Fruit fly (Drosophila melanogaster) whole organism, embryonic: ENCODE measurements around the gene Kr-h2.

Source experiments
- Adf1 ChIP-seq: fragments of 200-800 bp; sonication (Bioruptor generic); IDR thresholded peaks from 2 replicates; pipeline ENCODE4 v1.3.6; 2022; ENCODE audit warnings: missing biosample characterization, missing genetic modification characterization
- CG10462 ChIP-seq: fragments of 200-800 bp; sonication (Bioruptor generic); optimal IDR thresholded peaks from 2 replicates; lab custom pipeline; 2016; ENCODE audit warnings: missing biosample characterization, missing genetic modification characterization
- CG10654 ChIP-seq: fragments of 200-800 bp; sonication (Bioruptor generic); optimal IDR thresholded peaks from 2 replicates; lab custom pipeline; 2016; ENCODE audit warnings: missing biosample characterization, missing genetic modification characterization
- CG14710 ChIP-seq: fragments of 200-800 bp; sonication (Bioruptor generic); optimal IDR thresholded peaks from 3 replicates; lab custom pipeline; 2019; ENCODE audit warnings: missing biosample characterization, mild to moderate bottlenecking, missing genetic modification characterization, moderate library complexity
- CG15514 ChIP-seq: fragments of 200-800 bp; sonication (Bioruptor generic); optimal IDR thresholded peaks from 3 replicates; lab custom pipeline; 2017; ENCODE audit warnings: missing biosample characterization, missing genetic modification characterization, mild to moderate bottlenecking, moderate library complexity, missing genetic modification reagents
- CG15601 ChIP-seq: fragments of 200-800 bp; sonication (Bioruptor generic); optimal IDR thresholded peaks from 3 replicates; lab custom pipeline; 2019; ENCODE audit warnings: missing biosample characterization, mild to moderate bottlenecking, missing genetic modification characterization, moderate library complexity
- CG17186 ChIP-seq: fragments of 200-800 bp; sonication (Bioruptor generic); optimal IDR thresholded peaks from 3 replicates; lab custom pipeline; 2017; ENCODE audit warnings: missing biosample characterization, missing genetic modification reagents, missing genetic modification characterization
- CG18262 ChIP-seq: fragments of 200-800 bp; optimal IDR thresholded peaks from 3 replicates; lab custom pipeline; 2019; ENCODE audit warnings: missing biosample characterization, mild to moderate bottlenecking, missing genetic modification characterization, moderate library complexity
- CG18619 ChIP-seq: fragments of 200-800 bp; sonication (Bioruptor generic); optimal IDR thresholded peaks from 3 replicates; lab custom pipeline; 2017; ENCODE audit warnings: missing biosample characterization, mild to moderate bottlenecking, missing genetic modification characterization
- CG2678 ChIP-seq: fragments of 200-800 bp; sonication (Bioruptor generic); optimal IDR thresholded peaks from 3 replicates; lab custom pipeline; 2019; ENCODE audit warnings: missing biosample characterization, mild to moderate bottlenecking, missing genetic modification characterization, moderate library complexity
- CG31224 ChIP-seq: fragments of 200-800 bp; sonication (Bioruptor generic); IDR thresholded peaks from 2 replicates; pipeline ENCODE4 v1.3.6; 2022; ENCODE audit warnings: missing biosample characterization, missing genetic modification characterization
- CG3163 ChIP-seq: fragments of 200-800 bp; sonication (Bioruptor generic); optimal IDR thresholded peaks from 3 replicates; lab custom pipeline; 2016; ENCODE audit warnings: missing biosample characterization, missing genetic modification characterization
- CG3281 ChIP-seq: fragments of 200-800 bp; sonication (Bioruptor generic); optimal IDR thresholded peaks from 3 replicates; lab custom pipeline; 2017; ENCODE audit warnings: missing biosample characterization, mild to moderate bottlenecking, missing genetic modification characterization
- CG34224 ChIP-seq: fragments of 200-800 bp; sonication (Bioruptor generic); IDR thresholded peaks from 3 replicates; pipeline ENCODE4 v1.3.6; 2022; ENCODE audit warnings: missing biosample characterization, missing genetic modification characterization; ENCODE audit not compliant: partially characterized antibody
- CG4328 ChIP-seq: fragments of 200-800 bp; sonication (Bioruptor generic); optimal IDR thresholded peaks from 3 replicates; lab custom pipeline; 2017; ENCODE audit warnings: missing biosample characterization, missing genetic modification reagents, missing genetic modification characterization
- CG6854 ChIP-seq: fragments of 200-800 bp; sonication (Bioruptor generic); optimal IDR thresholded peaks from 3 replicates; lab custom pipeline; 2017; ENCODE audit warnings: missing biosample characterization, mild to moderate bottlenecking, missing genetic modification characterization
- CG7987 ChIP-seq: fragments of 200-800 bp; sonication (Bioruptor generic); optimal IDR thresholded peaks from 2 replicates; lab custom pipeline; 2018; ENCODE audit warnings: missing biosample characterization, mild to moderate bottlenecking, missing genetic modification characterization, moderate library complexity
- CG9797 ChIP-seq: fragments of 200-800 bp; sonication (Bioruptor generic); optimal IDR thresholded peaks from 3 replicates; lab custom pipeline; 2018; ENCODE audit warnings: missing biosample characterization, mild to moderate bottlenecking, missing genetic modification characterization
- CoRest ChIP-seq: fragments of 200-800 bp; sonication (Bioruptor generic); optimal IDR thresholded peaks from 3 replicates; lab custom pipeline; 2018; ENCODE audit warnings: missing biosample characterization, mild to moderate bottlenecking, missing genetic modification characterization, moderate library complexity
- Doc2 ChIP-seq: fragments of 200-800 bp; sonication (Bioruptor generic); IDR thresholded peaks from 2 replicates; pipeline ENCODE4 v1.3.6; 2022; ENCODE audit warnings: missing biosample characterization, missing genetic modification characterization
- HLH4C ChIP-seq: fragments of 200-800 bp; sonication (Bioruptor generic); IDR thresholded peaks from 3 replicates; pipeline ENCODE4 v1.3.6; 2022; ENCODE audit warnings: missing biosample characterization, missing genetic modification characterization; ENCODE audit not compliant: partially characterized antibody
- Hr3 ChIP-seq: fragments of 200-800 bp; sonication (Bioruptor generic); optimal IDR thresholded peaks from 3 replicates; lab custom pipeline; 2016; ENCODE audit warnings: missing biosample characterization, missing genetic modification characterization
- Hsf ChIP-seq: fragments of 200-800 bp; sonication (Bioruptor generic); optimal IDR thresholded peaks from 3 replicates; lab custom pipeline; 2016; ENCODE audit warnings: missing biosample characterization, missing genetic modification characterization
- Nf-YC ChIP-seq: fragments of 200-800 bp; optimal IDR thresholded peaks from 3 replicates; lab custom pipeline; 2019; ENCODE audit warnings: missing biosample characterization, mild to moderate bottlenecking, missing genetic modification characterization, moderate library complexity
- Ravus ChIP-seq: fragments of 200-800 bp; sonication (Bioruptor generic); IDR thresholded peaks from 2 replicates; pipeline ENCODE4 v1.3.6; 2022; ENCODE audit warnings: missing biosample characterization, missing genetic modification characterization
- Sry-β ChIP-seq: fragments of 200-800 bp; sonication (Bioruptor generic); optimal IDR thresholded peaks from 2 replicates; lab custom pipeline; 2018; ENCODE audit warnings: missing biosample characterization, mild to moderate bottlenecking, missing genetic modification characterization, moderate library complexity
- Stat92E ChIP-seq, 3 experiments: fragments of >200 bp in 2 of 3; fragments of 200-800 bp in 1 of 3; sonication (Bioruptor generic) in 1 of 3; optimal IDR thresholded peaks; 2 replicates each; lab custom pipeline; 2017 to 2019; ENCODE audit warnings: missing biosample characterization in 3 of 3, missing genetic modification characterization in 3 of 3, mild to moderate bottlenecking in 1 of 3, moderate library complexity in 1 of 3
- TFAM ChIP-seq: fragments of 200-800 bp; sonication (Bioruptor generic); optimal IDR thresholded peaks from 2 replicates; lab custom pipeline; 2017; ENCODE audit warnings: missing biosample characterization, missing genetic modification characterization, inconsistent platforms
- al ChIP-seq: fragments of 200-800 bp; sonication (Bioruptor generic); IDR thresholded peaks from 2 replicates; pipeline ENCODE4 v1.3.6; 2022; ENCODE audit warnings: missing biosample characterization, missing genetic modification characterization
- ase ChIP-seq: fragments of 200-800 bp; sonication (Bioruptor generic); IDR thresholded peaks from 3 replicates; pipeline ENCODE4 v1.3.6; 2022; ENCODE audit warnings: missing biosample characterization, missing genetic modification characterization
- croc ChIP-seq: fragments of 200-800 bp; sonication (Bioruptor generic); conservative IDR thresholded peaks from 3 replicates; pipeline ENCODE4 v1.3.6; 2022; ENCODE audit warnings: missing biosample characterization, missing genetic modification characterization
- dmrt11E ChIP-seq: fragments of 200-800 bp; sonication (Bioruptor generic); optimal IDR thresholded peaks from 3 replicates; lab custom pipeline; 2018; ENCODE audit warnings: missing biosample characterization, mild to moderate bottlenecking, missing genetic modification characterization, moderate library complexity
- dmrt99B ChIP-seq: fragments of 200-800 bp; sonication (Bioruptor generic); optimal IDR thresholded peaks from 2 replicates; lab custom pipeline; 2018; ENCODE audit warnings: missing biosample characterization, mild to moderate bottlenecking, missing genetic modification characterization, moderate library complexity
- h ChIP-seq: fragments of >200 bp; optimal IDR thresholded peaks from 2 replicates; lab custom pipeline; 2017
- hb ChIP-seq: fragments of 200-800 bp; sonication (Bioruptor generic); IDR thresholded peaks from 3 replicates; pipeline ENCODE4 v1.3.6; 2022; ENCODE audit warnings: missing biosample characterization, missing genetic modification characterization; ENCODE audit not compliant: partially characterized antibody
- jing ChIP-seq: fragments of 200-800 bp; sonication (Bioruptor generic); optimal IDR thresholded peaks from 2 replicates; lab custom pipeline; 2018; ENCODE audit warnings: missing biosample characterization, mild to moderate bottlenecking, missing genetic modification characterization
- ken ChIP-seq: fragments of 200-800 bp; sonication (Bioruptor generic); IDR thresholded peaks from 3 replicates; pipeline ENCODE4 v1.3.6; 2022; ENCODE audit warnings: missing biosample characterization, missing genetic modification characterization
- klu ChIP-seq: fragments of 200-800 bp; sonication (Bioruptor generic); IDR thresholded peaks from 2 replicates; pipeline ENCODE4 v1.3.6; 2022; ENCODE audit warnings: missing biosample characterization, missing genetic modification characterization
- maf-S ChIP-seq: fragments of 200-800 bp; sonication (Bioruptor generic); optimal IDR thresholded peaks from 2 replicates; lab custom pipeline; 2016; ENCODE audit warnings: missing biosample characterization, missing genetic modification characterization
- nerfin-2 ChIP-seq: fragments of 200-800 bp; sonication (Bioruptor generic); IDR thresholded peaks from 2 replicates; pipeline ENCODE4 v1.3.6; 2022; ENCODE audit warnings: missing biosample characterization, missing genetic modification characterization; ENCODE audit not compliant: partially characterized antibody
- oc ChIP-seq: fragments of 200-800 bp; sonication (Bioruptor generic); optimal IDR thresholded peaks from 2 replicates; lab custom pipeline; 2018; ENCODE audit warnings: missing biosample characterization, mild to moderate bottlenecking, missing genetic modification characterization, moderate library complexity
- prd ChIP-seq, 3 experiments: fragments of >200 bp in 2 of 3; fragments of 200-800 bp in 1 of 3; sonication (Bioruptor generic) in 1 of 3; optimal IDR thresholded peaks in 2 of 3; IDR thresholded peaks in 1 of 3; 2 replicates in 2 of 3; 3 replicates in 1 of 3; pipeline versions ENCODE4 v1.3.6 to Lab custom; 2017 to 2022; ENCODE audit warnings: missing biosample characterization in 1 of 3, missing genetic modification characterization in 1 of 3
- scrt ChIP-seq: fragments of 200-800 bp; sonication (Bioruptor generic); optimal IDR thresholded peaks from 2 replicates; lab custom pipeline; 2018; ENCODE audit warnings: missing biosample characterization, mild to moderate bottlenecking, missing genetic modification characterization, moderate library complexity
- seq ChIP-seq: fragments of 200-800 bp; sonication (Bioruptor generic); IDR thresholded peaks from 2 replicates; pipeline ENCODE4 v1.3.6; 2022; ENCODE audit warnings: missing biosample characterization, missing genetic modification characterization
- shn ChIP-seq: fragments of 200-800 bp; sonication (Bioruptor generic); optimal IDR thresholded peaks from 3 replicates; lab custom pipeline; 2016; ENCODE audit warnings: missing biosample characterization, missing genetic modification characterization
- tio ChIP-seq: fragments of 200-800 bp; sonication (Bioruptor generic); optimal IDR thresholded peaks from 2 replicates; lab custom pipeline; 2017; ENCODE audit warnings: missing biosample characterization, missing genetic modification characterization, inconsistent platforms
- tna ChIP-seq: fragments of 200-800 bp; sonication (Bioruptor generic); IDR thresholded peaks from 2 replicates; pipeline ENCODE4 v1.3.6; 2022; ENCODE audit warnings: missing biosample characterization, missing genetic modification characterization; ENCODE audit not compliant: partially characterized antibody
- toy ChIP-seq: fragments of 200-800 bp; sonication (Bioruptor generic); IDR thresholded peaks from 2 replicates; pipeline ENCODE4 v1.3.6; 2022; ENCODE audit warnings: missing biosample characterization, missing genetic modification characterization
- zen ChIP-seq: fragments of 200-800 bp; sonication (Bioruptor generic); optimal IDR thresholded peaks from 3 replicates; lab custom pipeline; 2018; ENCODE audit warnings: missing biosample characterization, mild to moderate bottlenecking, missing genetic modification characterization, moderate library complexity
- zfh1 ChIP-seq: fragments of 200-800 bp; sonication (Bioruptor generic); IDR thresholded peaks from 3 replicates; pipeline ENCODE4 v1.3.6; 2022; ENCODE audit warnings: missing biosample characterization, missing genetic modification characterization

The Kr-h2 gene

dm6 chr2L:6070656-6071231 is at the start of gene Kr-h2, which contains the start of gene CG9154 (continued):
- peak; percentile 59; the same call in 1 of the 3 replicates for TF ChIP-seq hb
- TF ChIP-seq CG10654: no peak
- no peak for TF ChIP-seq CG3163 (GFP tag; lab: Kevin White, UChicago)
- TF ChIP-seq shn: peak; percentile 25
- TF ChIP-seq zfh1 (GFP tag; lab: Robert Waterston, UW): no peak
- TF ChIP-seq Stat92E (GFP tag; optimal IDR thresholded peaks at IDR 0.05; lab: Kevin White, UChicago): no peak
- TF ChIP-seq TFAM (GFP tag; lab: Kevin White, UChicago): no peak
- peak; percentile 68 for TF ChIP-seq nerfin-2 (GFP tag; lab: Robert Waterston, UW)
- TF ChIP-seq oc: no peak
- peak; percentile 15 for TF ChIP-seq CG9797 (GFP tag; lab: Kevin White, UChicago)
- no peak for TF ChIP-seq CG7987 (GFP tag; lab: Kevin White, UChicago)
- peak; percentile 69 for TF ChIP-seq CoRest (tag; lab: Kevin White, UChicago)
- TF ChIP-seq croc: no peak
- no peak for TF ChIP-seq toy (GFP tag; lab: Robert Waterston, UW)
- peak; percentile 24 for TF ChIP-seq CG4328
- TF ChIP-seq ase (GFP tag; lab: Robert Waterston, UW): no peak
- TF ChIP-seq Sry-β (GFP tag; lab: Kevin White, UChicago): peak; percentile 28
- no peak for TF ChIP-seq tio
- no peak for TF ChIP-seq Hr3 (GFP tag; lab: Kevin White, UChicago)
- TF ChIP-seq Doc2: no peak
- peak; percentile 81 for TF ChIP-seq HLH4C
- no peak for TF ChIP-seq Adf1 (GFP tag; lab: Robert Waterston, UW)
- peak; percentile 57 for TF ChIP-seq CG34224 (GFP tag; lab: Robert Waterston, UW)
- no peak for TF ChIP-seq scrt
- TF ChIP-seq CG18619 (GFP tag; lab: Kevin White, UChicago): no peak
- no peak for TF ChIP-seq Ravus (GFP tag; lab: Robert Waterston, UW)
- peak; percentile 59 for TF ChIP-seq Nf-YC (tag; lab: Kevin White, UChicago)
- TF ChIP-seq CG31224 (GFP tag; lab: Robert Waterston, UW): peak; percentile 25; the same call in 1 of the 2 replicates
- no peak for TF ChIP-seq seq
- TF ChIP-seq al (GFP tag; lab: Robert Waterston, UW): no peak

- TF ChIP-seq ken (GFP tag; lab: Robert Waterston, UW): no peak
- no peak for TF ChIP-seq prd (optimal IDR thresholded peaks at IDR 0.05; lab: Kevin White, UChicago)
- peak; percentile 30; the same call in 1 of the 3 replicates for TF ChIP-seq prd (GFP tag; IDR thresholded peaks at IDR 0.05; lab: Robert Waterston, UW)
- TF ChIP-seq klu (GFP tag; lab: Robert Waterston, UW): no peak
- TF ChIP-seq tna (GFP tag; lab: Robert Waterston, UW): no peak
- no peak for TF ChIP-seq CG17186 (GFP tag; lab: Kevin White, UChicago)
- no peak for TF ChIP-seq HLH4C
- no peak for TF ChIP-seq CG3281
- TF ChIP-seq Hsf (GFP tag; lab: Kevin White, UChicago): no peak
- no peak for TF ChIP-seq CG10462
- TF ChIP-seq jing (GFP tag; lab: Kevin White, UChicago): no peak
- TF ChIP-seq CG2678: peak; percentile 56
- peak; percentile 29 for TF ChIP-seq dmrt99B (tag; lab: Kevin White, UChicago)
- peak; percentile 17 for TF ChIP-seq CG15601 (tag; lab: Kevin White, UChicago)
- TF ChIP-seq CG15514 (GFP tag; lab: Kevin White, UChicago): no peak
- peak; percentile 71 for TF ChIP-seq CG18262 (tag; lab: Kevin White, UChicago)
- peak; percentile 54 for TF ChIP-seq CG14710 (tag; lab: Kevin White, UChicago)
- TF ChIP-seq tio: no peak
- peak; percentile 16 for TF ChIP-seq zen (tag; lab: Kevin White, UChicago)
- TF ChIP-seq maf-S (GFP tag; lab: Kevin White, UChicago): no peak
- TF ChIP-seq h (lab: Kevin White, UChicago): no peak
- peak; percentile 13 for TF ChIP-seq dmrt11E (tag; lab: Kevin White, UChicago)
- TF ChIP-seq CG6854 (GFP tag; lab: Kevin White, UChicago): no peak
Measured at dm6 chr2L:6022793-6023192, 48.0 kb upstream of the Kr-h2 start.
